Worm (Caenorhabditis elegans) whole organism, late embryonic: ENCODE data around the gene sra-36.

ENCODE experiments used
- C08G9.2 ChIP-seq: sonication (generic microtip); optimal IDR thresholded peaks from 2 replicates; lab custom pipeline; 2016; ENCODE audit warnings: mild to moderate bottlenecking, missing genetic modification characterization, moderate library complexity, missing compliant biosample characterization
- K02D7.2 ChIP-seq: sonication (generic microtip); optimal IDR thresholded peaks from 2 replicates; lab custom pipeline; 2017; ENCODE audit warnings: mild to moderate bottlenecking, missing genetic modification characterization, missing compliant biosample characterization
- ceh-18 ChIP-seq: sonication (generic microtip); optimal IDR thresholded peaks from 2 replicates; lab custom pipeline; 2016; ENCODE audit warnings: missing genetic modification characterization, missing compliant biosample characterization
- ceh-19 ChIP-seq: fragments of 200-800 bp; sonication (Bioruptor generic); optimal IDR thresholded peaks from 2 replicates; lab custom pipeline; 2018; ENCODE audit warnings: mild to moderate bottlenecking, missing genetic modification characterization, missing compliant biosample characterization
- ceh-22 ChIP-seq: sonication (generic microtip); optimal IDR thresholded peaks from 2 replicates; lab custom pipeline; 2017; ENCODE audit warnings: missing biosample characterization, missing genetic modification characterization
- ceh-30 ChIP-seq: fragments of 150-350 bp; optimal IDR thresholded peaks from 2 replicates; lab custom pipeline; 2014; ENCODE audit warnings: missing biosample characterization, missing genetic modification characterization
- ceh-31 ChIP-seq: sonication (generic microtip); optimal IDR thresholded peaks from 2 replicates; lab custom pipeline; 2016; ENCODE audit warnings: missing genetic modification characterization, missing compliant biosample characterization
- ceh-34 ChIP-seq: sonication (generic microtip); optimal IDR thresholded peaks from 2 replicates; lab custom pipeline; 2016; ENCODE audit warnings: mild to moderate bottlenecking, missing genetic modification characterization, missing compliant biosample characterization
- elt-2 ChIP-seq: sonication (generic microtip); optimal IDR thresholded peaks from 2 replicates; lab custom pipeline; 2016; ENCODE audit warnings: missing genetic modification reagents, missing genetic modification characterization, missing compliant biosample characterization
- fax-1 ChIP-seq: sonication (generic microtip); optimal IDR thresholded peaks from 2 replicates; lab custom pipeline; 2016; ENCODE audit warnings: missing genotype, missing genetic modification characterization, missing compliant biosample characterization
- fkh-10 ChIP-seq: fragments of 150-350 bp; optimal IDR thresholded peaks from 2 replicates; lab custom pipeline; 2014; ENCODE audit warnings: missing biosample characterization, missing genetic modification reagents, missing genetic modification characterization
- hlh-13 ChIP-seq: fragments of 200-800 bp; sonication (Bioruptor generic); optimal IDR thresholded peaks from 2 replicates; lab custom pipeline; 2018; ENCODE audit warnings: mild to moderate bottlenecking, missing genetic modification characterization, missing compliant biosample characterization
- lim-6 ChIP-seq: sonication (generic microtip); optimal IDR thresholded peaks from 2 replicates; lab custom pipeline; 2016; ENCODE audit warnings: missing genetic modification characterization, missing compliant biosample characterization
- madf-2 ChIP-seq: sonication (generic microtip); optimal IDR thresholded peaks from 2 replicates; lab custom pipeline; 2017; ENCODE audit warnings: missing genetic modification characterization, missing compliant biosample characterization
- nfya-1 ChIP-seq: sonication (generic microtip); optimal IDR thresholded peaks from 2 replicates; lab custom pipeline; 2017; ENCODE audit warnings: missing genetic modification characterization, mild to moderate bottlenecking, missing compliant biosample characterization, antibody characterized with exemption, moderate library complexity
- npax-4 ChIP-seq: sonication (generic microtip); optimal IDR thresholded peaks from 2 replicates; lab custom pipeline; 2016; ENCODE audit warnings: missing genetic modification characterization, missing compliant biosample characterization
- pag-3 ChIP-seq: sonication (generic microtip); optimal IDR thresholded peaks from 2 replicates; lab custom pipeline; 2016; ENCODE audit warnings: missing compliant biosample characterization, missing genetic modification characterization, borderline replicate concordance
- pat-9 ChIP-seq: fragments of 200-800 bp; sonication (Bioruptor generic); optimal IDR thresholded peaks from 2 replicates; lab custom pipeline; 2018; ENCODE audit warnings: mild to moderate bottlenecking, missing genetic modification characterization, moderate library complexity, missing compliant biosample characterization
- pha-2 ChIP-seq: sonication (generic microtip); optimal IDR thresholded peaks from 2 replicates; lab custom pipeline; 2017; ENCODE audit warnings: mild to moderate bottlenecking, missing genetic modification characterization, missing compliant biosample characterization
- pqm-1 ChIP-seq: sonication (generic microtip); optimal IDR thresholded peaks from 2 replicates; lab custom pipeline; 2016; ENCODE audit warnings: missing genetic modification characterization, missing compliant biosample characterization
- ref-2 ChIP-seq: sonication (generic microtip); optimal IDR thresholded peaks from 2 replicates; lab custom pipeline; 2016; ENCODE audit warnings: missing genetic modification characterization, missing compliant biosample characterization
- rnt-1 ChIP-seq: sonication (generic microtip); optimal IDR thresholded peaks from 2 replicates; lab custom pipeline; 2016; ENCODE audit warnings: missing genetic modification characterization, missing compliant biosample characterization
- tbx-2 ChIP-seq: sonication (generic microtip); optimal IDR thresholded peaks from 2 replicates; lab custom pipeline; 2016; ENCODE audit warnings: missing genetic modification characterization, missing compliant biosample characterization
- tbx-7 ChIP-seq: sonication (generic microtip); optimal IDR thresholded peaks from 2 replicates; lab custom pipeline; 2016; ENCODE audit warnings: missing genotype, missing genetic modification characterization, missing compliant biosample characterization
- unc-3 ChIP-seq, 2 experiments: fragments of 200-800 bp in 1 of 2; sonication (Bioruptor generic) in 1 of 2; sonication (generic microtip) in 1 of 2; conservative IDR thresholded peaks in 1 of 2; optimal IDR thresholded peaks in 1 of 2; 2 replicates each; pipeline versions ENCODE4 v1.3.6 to Lab custom; 2016 to 2022; ENCODE audit warnings: missing compliant biosample characterization in 2 of 2, missing genetic modification characterization in 2 of 2, missing genetic modification reagents in 1 of 2
- unc-42 ChIP-seq: sonication (generic microtip); optimal IDR thresholded peaks from 2 replicates; lab custom pipeline; 2016; ENCODE audit warnings: missing genotype, missing genetic modification characterization, missing compliant biosample characterization
- unc-55 ChIP-seq: sonication (generic microtip); optimal IDR thresholded peaks from 2 replicates; lab custom pipeline; 2017; ENCODE audit warnings: missing biosample characterization, missing genetic modification reagents, missing genetic modification characterization
- unc-86 ChIP-seq: sonication (generic microtip); optimal IDR thresholded peaks from 2 replicates; lab custom pipeline; 2016; ENCODE audit warnings: missing genetic modification characterization, missing compliant biosample characterization
- ztf-16 ChIP-seq: sonication (generic microtip); optimal IDR thresholded peaks from 2 replicates; lab custom pipeline; 2017; ENCODE audit warnings: missing genetic modification characterization, missing compliant biosample characterization

The sra-36 gene

DNA sequence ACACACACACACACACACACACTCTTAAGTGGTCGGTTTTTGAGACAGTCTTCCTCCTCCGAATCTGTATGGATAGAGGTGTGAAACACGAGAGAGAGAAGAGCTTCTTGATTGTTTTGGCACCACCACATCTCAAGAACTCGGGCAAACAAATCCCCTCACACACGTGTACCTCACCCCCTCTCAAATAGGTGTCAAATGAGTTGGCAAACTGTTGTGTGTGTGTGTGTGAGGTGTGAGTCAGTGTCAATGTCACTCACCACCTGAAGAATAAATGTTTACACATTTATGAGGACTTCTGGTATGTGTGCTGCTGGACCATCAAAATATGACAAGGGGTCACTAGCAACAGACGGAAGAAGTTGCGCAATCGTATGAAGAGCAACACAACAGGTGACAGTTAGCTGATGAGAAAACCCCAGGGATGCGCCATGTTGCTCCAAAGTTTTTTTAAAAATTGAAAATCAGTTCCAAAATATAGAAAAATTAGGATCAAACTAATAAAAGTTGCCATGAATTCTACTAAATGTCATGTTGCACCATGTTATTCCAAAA, 39.5 kb upstream of the sra-36 start:
- TF ChIP-seq ceh-22 (peak; percentile 42), pqm-1 (tag; lab: Kevin White, UChicago) (no peak), unc-86 (tag; lab: Kevin White, UChicago) (no peak), tbx-2 (tag; lab: Kevin White, UChicago) (peak; percentile 32), nfya-1 (tag; lab: Kevin White, UChicago) (peak; percentile 4), ref-2 (tag; lab: Kevin White, UChicago) (no peak)

- no peak for TF ChIP-seq ceh-30 (tag; lab: Kevin White, UChicago)
- TF ChIP-seq unc-42 (tag; lab: Kevin White, UChicago): peak; percentile 62
- TF ChIP-seq ceh-34 (tag; lab: Kevin White, UChicago): no peak
- peak; percentile 37 for TF ChIP-seq unc-55 (GFP tag; lab: Kevin White, UChicago)
- TF ChIP-seq unc-3 (GFP tag; conservative IDR thresholded peaks at IDR 0.05; lab: Robert Waterston, UW): peak; percentile 63
- no peak for TF ChIP-seq unc-3 (tag; optimal IDR thresholded peaks at IDR 0.05; lab: Kevin White, UChicago)
- TF ChIP-seq ceh-31 (tag; lab: Kevin White, UChicago): no peak
Observed at ce11 chrII:4579375-4579774, 38.8 kb upstream of the sra-36 start.

DNA sequence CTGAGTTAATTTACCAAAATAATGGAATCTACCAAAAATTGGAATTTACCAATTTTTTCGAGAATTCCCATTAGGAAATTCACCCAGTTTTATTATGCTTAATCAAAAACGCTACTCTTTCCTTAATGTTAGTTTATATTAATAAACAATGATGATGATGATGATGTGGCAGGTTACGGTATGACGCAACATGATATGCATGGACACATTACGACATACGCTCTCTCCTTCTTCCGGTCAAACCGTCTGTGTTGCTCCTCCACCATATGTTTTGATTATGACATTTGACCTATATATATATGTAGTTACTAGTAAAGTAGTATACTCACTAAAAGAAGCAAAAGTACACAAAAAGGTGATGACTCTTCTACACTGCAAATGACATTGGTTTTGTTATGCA, 36.9 kb upstream of the sra-36 start:
- TF ChIP-seq ceh-18 (tag; lab: Kevin White, UChicago) (no peak), madf-2 (no peak), tbx-7 (tag; lab: Kevin White, UChicago) (no peak), tbx-2 (tag; lab: Kevin White, UChicago) (peak; percentile 30)

DNA sequence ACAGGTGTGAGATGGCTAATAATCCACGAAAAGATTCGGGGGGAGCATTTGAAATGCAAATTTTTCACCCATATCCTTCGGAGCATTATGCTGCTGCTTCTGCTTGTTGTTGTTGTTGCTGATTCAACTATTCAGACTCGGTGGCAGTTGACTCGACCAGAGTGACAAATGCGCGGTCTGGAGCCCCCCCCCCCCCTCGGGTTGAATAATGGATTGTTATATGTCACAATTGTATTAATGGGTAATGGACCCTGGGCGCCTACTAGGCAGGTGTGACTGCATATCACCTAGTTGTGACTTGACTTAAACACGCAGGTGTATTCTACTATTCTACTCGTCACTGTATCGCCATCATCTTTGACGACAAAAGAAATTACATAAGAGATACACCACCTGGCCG, 35.0 kb upstream of the sra-36 start:
- TF ChIP-seq unc-55 (GFP tag; lab: Kevin White, UChicago) (peak; percentile 76), ceh-22 (no peak)

ce11 chrII:4574658-4575057, 34.1 kb upstream of the sra-36 start:
- TF ChIP-seq pat-9 (tag; lab: Kevin White, UChicago) (no peak), unc-3 (GFP tag; conservative IDR thresholded peaks at IDR 0.05; lab: Robert Waterston, UW) (no peak), unc-3 (tag; optimal IDR thresholded peaks at IDR 0.05; lab: Kevin White, UChicago) (no peak), unc-42 (tag; lab: Kevin White, UChicago) (peak; percentile 96)

- TF ChIP-seq pag-3 (no peak), ceh-34 (tag; lab: Kevin White, UChicago) (peak; percentile 64), pha-2 (tag; lab: Kevin White, UChicago) (no peak)
- TF ChIP-seq, all 69 proteins: peak for 1
Observed at ce11 chrII:4573084-4573483, 32.6 kb upstream of the sra-36 start.

ce11 chrII:4572579-4572978, 32.0 kb upstream of the sra-36 start:
- TF ChIP-seq hlh-13 (GFP tag; lab: Kevin White, UChicago) (no peak), pag-3 (no peak), K02D7.2 (no peak), C08G9.2 (tag; lab: Kevin White, UChicago) (no peak), rnt-1 (no peak), ztf-16 (no peak), ref-2 (tag; lab: Kevin White, UChicago) (no peak), lim-6 (tag; lab: Kevin White, UChicago) (no peak), npax-4 (tag; lab: Kevin White, UChicago) (no peak), unc-86 (tag; lab: Kevin White, UChicago) (no peak), elt-2 (tag; lab: Kevin White, UChicago) (no peak), fax-1 (tag; lab: Kevin White, UChicago) (no peak), fkh-10 (GFP tag; lab: Kevin White, UChicago) (no peak), madf-2 (no peak), ceh-19 (GFP tag; lab: Kevin White, UChicago) (no peak)
